Fruit fly (Drosophila melanogaster) whole organism: Measurements from ENCODE around the gene CG1368.

Source experiments
- CG8478 ChIP-seq: fragments of >200 bp; optimal IDR thresholded peaks from 2 replicates; lab custom pipeline; 2018; ENCODE audit warnings: inconsistent platforms
- EcR ChIP-seq, 2 experiments: fragments of >200 bp; optimal IDR thresholded peaks; 2 replicates each; lab custom pipeline; 2017; ENCODE audit warnings: missing biosample characterization in 2 of 2, missing genetic modification characterization in 2 of 2, missing genetic modification reagents in 2 of 2
- pan ChIP-seq: fragments of >200 bp; optimal IDR thresholded peaks from 2 replicates; lab custom pipeline; 2017
- psq ChIP-seq: fragments of >200 bp; optimal IDR thresholded peaks from 2 replicates; lab custom pipeline; 2017

DNA sequence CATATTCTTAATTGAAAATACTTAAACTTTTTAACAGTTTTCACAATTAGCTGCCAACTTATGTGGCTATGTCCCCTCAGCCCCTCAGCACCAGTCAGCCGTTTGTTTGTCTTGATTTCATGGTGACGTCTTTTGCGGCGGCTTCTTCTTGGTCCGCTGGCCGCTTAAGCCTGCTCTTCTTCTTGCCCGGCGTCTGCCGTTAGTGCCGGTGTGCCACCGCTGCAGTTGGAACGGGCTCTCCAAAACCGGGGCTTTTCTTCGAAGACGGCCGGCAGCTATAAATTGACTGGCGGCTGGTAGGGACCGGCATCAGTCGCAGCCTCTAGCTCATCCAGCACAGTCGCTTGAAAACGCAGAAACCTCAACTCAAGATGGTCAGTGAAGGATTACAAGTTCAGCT, at the start of gene CG1368:
- TF ChIP-seq pan, result no peak
- TF ChIP-seq psq (lab: Kevin White, UChicago), result no peak
- TF ChIP-seq EcR (GFP tag; optimal IDR thresholded peaks at IDR 0.05; lab: Kevin White, UChicago), result no peak
- TF ChIP-seq CG8478, result no peak
